Worm (Caenorhabditis elegans) whole organism, young adult: ENCODE data around the gene age-1.

Experiments
- chd-7 ChIP-seq: sonication (generic microtip); optimal IDR thresholded peaks from 2 replicates; lab custom pipeline; 2016; ENCODE audit warnings: mild to moderate bottlenecking, missing genetic modification characterization, moderate library complexity, missing compliant biosample characterization
- efl-1 ChIP-seq: fragments of 150-350 bp; optimal IDR thresholded peaks from 2 replicates; lab custom pipeline; 2014; ENCODE audit warnings: missing biosample characterization, missing genetic modification reagents, missing genetic modification characterization
- ekl-4 ChIP-seq: fragments of 200-800 bp; sonication (Bioruptor generic); IDR thresholded peaks from 2 replicates; pipeline ENCODE4 v1.3.6; 2022; ENCODE audit warnings: missing genetic modification reagents, missing genetic modification characterization, missing compliant biosample characterization
- hrde-1 ChIP-seq: sonication (generic microtip); optimal IDR thresholded peaks from 2 replicates; lab custom pipeline; 2016; ENCODE audit warnings: missing genetic modification characterization, mild to moderate bottlenecking, missing compliant biosample characterization, moderate library complexity, missing genotype, missing genetic modification reagents, borderline replicate concordance
- lag-1 ChIP-seq: fragments of 200-800 bp; sonication (Bioruptor generic); IDR thresholded peaks from 2 replicates; pipeline ENCODE4 v1.3.6; 2022; ENCODE audit warnings: missing genetic modification reagents, missing genetic modification characterization, missing compliant biosample characterization
- madf-10 ChIP-seq: sonication (generic microtip); optimal IDR thresholded peaks from 2 replicates; lab custom pipeline; 2016; ENCODE audit warnings: mild to moderate bottlenecking, missing genetic modification characterization, missing compliant biosample characterization
- snpc-1.1 ChIP-seq: sonication (generic microtip); optimal IDR thresholded peaks from 2 replicates; lab custom pipeline; 2017; ENCODE audit warnings: missing genetic modification characterization, mild to moderate bottlenecking, missing compliant biosample characterization, antibody characterized with exemption, moderate library complexity, missing genotype, missing genetic modification reagents; ENCODE audit not compliant: insufficient read depth
- ztf-25 ChIP-seq: fragments of 200-800 bp; sonication (Bioruptor generic); IDR thresholded peaks from 2 replicates; pipeline ENCODE4 v1.3.6; 2022; ENCODE audit warnings: missing genetic modification reagents, missing genetic modification characterization, missing compliant biosample characterization
- ztf-3 ChIP-seq: fragments of 200-800 bp; sonication (Bioruptor generic); optimal IDR thresholded peaks from 2 replicates; lab custom pipeline; 2018; ENCODE audit warnings: mild to moderate bottlenecking, missing genetic modification characterization, missing compliant biosample characterization

DNA sequence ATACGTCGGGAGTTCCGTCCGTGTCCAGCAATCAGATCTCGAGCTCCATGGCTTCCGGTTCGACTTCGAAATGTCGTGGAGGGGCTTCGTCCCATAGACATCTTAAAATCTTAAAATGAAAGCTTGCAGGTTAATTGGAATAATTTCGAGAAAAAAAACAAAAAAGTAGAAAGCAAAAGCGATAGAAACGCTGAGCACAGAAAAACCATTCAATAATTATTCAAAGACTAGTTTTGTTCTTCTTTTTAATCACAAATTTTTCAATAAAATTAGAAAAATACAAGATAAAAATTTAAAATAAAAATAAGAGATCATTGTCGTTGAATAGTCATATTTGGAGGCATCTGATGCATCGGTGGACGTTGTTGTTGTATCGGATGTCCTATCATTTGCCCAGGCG, at the start of gene age-1:
- no peak for TF ChIP-seq ztf-25
- no peak for TF ChIP-seq ztf-3 (GFP tag; lab: Kevin White, UChicago)
- no peak for TF ChIP-seq efl-1 (GFP tag; lab: Kevin White, UChicago)
- TF ChIP-seq snpc-1.1 (tag; lab: Kevin White, UChicago): no peak
- no peak for TF ChIP-seq ekl-4 (GFP tag; lab: Robert Waterston, UW)
- TF ChIP-seq madf-10 (tag; lab: Kevin White, UChicago): no peak
- TF ChIP-seq hrde-1 (tag; lab: Kevin White, UChicago): no peak
- no peak for TF ChIP-seq lag-1 (GFP tag; lab: Robert Waterston, UW)
- TF ChIP-seq chd-7: no peak
